Fruit fly (Drosophila melanogaster): Measurements from ENCODE around the gene CG32447.

Gene CG32447

DNA sequence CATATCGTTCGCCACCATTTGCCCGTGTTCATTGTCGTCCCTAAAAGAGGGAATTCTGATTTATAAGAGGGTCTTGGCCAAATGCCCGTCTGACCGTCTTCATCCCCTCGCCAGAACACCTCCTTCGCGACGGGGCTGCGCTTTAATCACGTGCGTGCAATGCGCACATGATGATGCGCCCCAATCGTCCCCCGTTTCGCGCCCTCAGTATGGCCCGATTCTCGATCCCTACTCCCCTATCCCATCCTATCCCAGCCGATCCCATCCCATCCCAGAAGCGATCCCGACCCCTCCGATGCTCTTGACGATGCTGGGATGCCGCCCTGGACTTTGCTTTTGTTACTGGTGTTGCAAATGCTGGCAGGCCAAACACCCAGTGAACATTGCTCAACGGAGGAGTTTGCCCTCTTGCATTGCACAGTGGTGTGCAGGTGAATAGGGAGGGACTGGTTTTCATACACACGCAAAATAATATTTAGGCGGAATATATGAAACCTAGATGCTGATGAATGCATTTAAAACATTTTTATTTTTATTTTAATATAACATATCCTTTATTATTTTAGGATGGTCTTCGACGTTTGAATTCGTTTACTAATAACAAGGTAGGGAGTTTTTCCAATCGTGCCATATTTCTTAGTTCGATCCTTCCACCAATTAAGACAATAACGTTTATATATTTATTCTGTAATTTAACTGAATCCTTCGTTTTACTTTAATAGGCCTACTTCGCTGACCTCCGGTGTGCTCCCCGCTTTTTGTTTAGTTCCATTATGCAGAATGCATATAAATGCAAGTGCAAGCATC, 3.8 kb upstream of the CG32447 start:
- TF ChIP-seq CG10348 (GFP tag; IDR thresholded peaks at IDR 0.05): no peak
- peak; percentile 92 for TF ChIP-seq CG8159 (tag; optimal IDR thresholded peaks at IDR 0.05)
- peak; percentile 64 for TF ChIP-seq CG13204 (GFP tag; optimal IDR thresholded peaks at IDR 0.05)
- peak; percentile 28 for TF ChIP-seq Pif1A (GFP tag; optimal IDR thresholded peaks at IDR 0.05)
- TF ChIP-seq CG8301 (tag; optimal IDR thresholded peaks at IDR 0.05): peak; percentile 80
- TF ChIP-seq CG17806 (tag; optimal IDR thresholded peaks at IDR 0.05): peak; percentile 82
- TF ChIP-seq CG34367 (tag; optimal IDR thresholded peaks at IDR 0.05): peak; percentile 77
- TF ChIP-seq CG32121 (GFP tag; IDR thresholded peaks at IDR 0.05): no peak
- peak; percentile 74 for TF ChIP-seq EcR (GFP tag; optimal IDR thresholded peaks at IDR 0.05)
- TF ChIP-seq CG4496 (GFP tag; IDR thresholded peaks at IDR 0.05): peak; percentile 12; the same call in 1 of the 3 replicates
- TF ChIP-seq rn (GFP tag; IDR thresholded peaks at IDR 0.05): no peak
- TF ChIP-seq gl (tag; optimal IDR thresholded peaks at IDR 0.05): peak; percentile 57
- TF ChIP-seq Ets98B (GFP tag; IDR thresholded peaks at IDR 0.05): no peak
- peak; percentile 89 for TF ChIP-seq CG9948 (tag; optimal IDR thresholded peaks at IDR 0.05)
- TF ChIP-seq CG14655 (GFP tag; optimal IDR thresholded peaks at IDR 0.05): peak; percentile 91
- TF ChIP-seq Snoo (tag; optimal IDR thresholded peaks at IDR 0.05): peak; percentile 69
- peak; percentile 72 for TF ChIP-seq Pif1B (GFP tag; optimal IDR thresholded peaks at IDR 0.05)
- no peak for TF ChIP-seq CG12605 (GFP tag; IDR thresholded peaks at IDR 0.05)
- TF ChIP-seq CG15710 (tag; optimal IDR thresholded peaks at IDR 0.05): peak; percentile 87
- peak; percentile 55; the same call in 1 of the 3 replicates for TF ChIP-seq fd96Ca (GFP tag; IDR thresholded peaks at IDR 0.05)
- peak; percentile 89 for TF ChIP-seq D1 (tag; optimal IDR thresholded peaks at IDR 0.05)

DNA sequence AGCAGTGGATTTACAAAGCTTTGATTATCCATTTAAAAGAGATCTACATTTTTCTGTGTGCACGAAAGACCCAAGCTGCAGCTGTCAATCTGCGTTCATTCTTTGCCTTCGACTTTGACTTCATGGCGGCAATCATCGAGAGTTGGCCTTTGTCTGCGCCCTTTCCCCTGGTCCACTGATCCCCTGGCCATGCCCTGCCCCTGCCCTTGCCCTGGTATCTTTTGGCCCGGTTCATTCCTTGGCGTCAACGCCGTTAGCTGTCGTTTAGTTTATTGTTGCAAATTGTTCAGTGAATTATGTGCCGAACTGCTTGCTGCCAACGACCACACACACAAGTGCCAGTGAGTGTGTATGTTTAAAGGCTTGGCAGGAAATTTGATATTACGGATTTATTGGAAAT, 5.2 kb downstream of the CG32447 start:
- TF ChIP-seq EcR (GFP tag; optimal IDR thresholded peaks at IDR 0.05): peak; percentile 66
- no peak for TF ChIP-seq gl (tag; optimal IDR thresholded peaks at IDR 0.05)
- TF ChIP-seq CG34367 (tag; optimal IDR thresholded peaks at IDR 0.05): no peak
- no peak for TF ChIP-seq CG9948 (tag; optimal IDR thresholded peaks at IDR 0.05)

DNA sequence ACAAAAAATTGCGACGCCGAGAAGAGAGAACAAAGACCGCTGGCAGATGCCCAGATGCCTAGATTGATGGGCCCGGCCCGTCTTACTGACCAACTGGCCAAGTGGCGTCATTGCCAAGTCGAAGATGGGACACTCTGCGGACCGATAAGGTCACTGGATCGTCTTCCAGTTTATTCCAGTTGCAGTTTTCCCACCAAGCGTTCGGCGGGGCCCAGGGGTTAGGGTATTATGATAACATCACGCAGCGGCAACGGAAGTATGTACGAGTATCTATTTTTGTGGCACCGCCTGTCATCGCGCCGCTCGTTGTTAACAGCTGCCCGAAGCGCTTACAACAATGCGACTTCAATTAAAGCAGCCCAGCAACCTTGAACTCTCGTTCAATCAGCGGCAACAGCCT, 6.1 kb downstream of the CG32447 start:
- TF ChIP-seq Snoo (tag; optimal IDR thresholded peaks at IDR 0.05) (no peak), CG13204 (GFP tag; optimal IDR thresholded peaks at IDR 0.05) (peak; percentile 16), CG10348 (GFP tag; IDR thresholded peaks at IDR 0.05) (no peak), CG32121 (GFP tag; IDR thresholded peaks at IDR 0.05) (no peak), fd96Ca (GFP tag; IDR thresholded peaks at IDR 0.05) (no peak), CG8159 (tag; optimal IDR thresholded peaks at IDR 0.05) (no peak), EcR (GFP tag; optimal IDR thresholded peaks at IDR 0.05) (peak; percentile 75), CG12605 (GFP tag; IDR thresholded peaks at IDR 0.05) (no peak)

DNA sequence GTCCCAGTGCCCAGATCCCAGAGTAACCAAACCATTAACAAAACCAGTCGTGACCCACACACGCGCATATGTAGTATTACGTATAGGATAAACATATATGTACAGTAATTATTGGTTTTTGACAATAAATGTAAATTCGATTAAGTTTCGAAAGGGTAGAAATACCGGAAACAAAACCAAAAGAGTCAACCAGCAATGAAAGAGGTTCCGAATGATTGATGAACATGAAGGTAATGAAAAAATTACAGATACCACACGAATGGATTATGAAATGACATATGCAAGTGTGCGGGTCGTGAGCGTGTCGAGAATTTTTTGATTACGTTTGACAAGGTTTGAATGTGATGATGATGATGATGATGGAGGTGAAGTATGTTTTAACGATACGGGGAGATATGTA, 11.5 kb downstream of the CG32447 start:
- TF ChIP-seq CG13204 (GFP tag; optimal IDR thresholded peaks at IDR 0.05): peak; percentile 0
- TF ChIP-seq CG17806 (tag; optimal IDR thresholded peaks at IDR 0.05): no peak

DNA sequence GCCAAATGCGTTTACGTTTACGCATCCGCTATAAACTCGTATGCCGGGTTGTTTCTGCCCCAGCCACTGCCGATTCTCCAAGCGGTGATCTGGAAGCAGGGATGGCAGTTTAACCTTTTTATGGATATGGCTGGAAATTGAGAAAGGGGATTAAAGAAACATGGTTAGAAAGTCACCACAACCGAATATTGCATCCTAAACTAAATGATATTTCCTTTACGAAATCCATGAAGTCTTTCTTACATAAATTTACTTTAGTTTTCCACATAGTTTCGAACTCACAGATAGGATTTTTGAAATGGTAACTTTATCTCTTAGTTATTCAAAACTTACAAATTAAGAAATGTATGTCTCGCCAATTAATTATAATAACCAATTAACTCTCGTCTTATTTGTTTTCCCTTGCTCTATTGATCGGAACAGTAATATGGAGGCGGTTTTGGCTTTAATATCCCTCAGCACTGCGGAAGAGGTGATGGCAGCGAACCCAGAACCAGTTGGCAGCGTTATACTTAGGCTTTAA, 17.5 kb downstream of the CG32447 start:
- TF ChIP-seq CG34367 (tag; optimal IDR thresholded peaks at IDR 0.05): no peak
- TF ChIP-seq rn (GFP tag; IDR thresholded peaks at IDR 0.05): no peak
- no peak for TF ChIP-seq CG12605 (GFP tag; IDR thresholded peaks at IDR 0.05)
- TF ChIP-seq Snoo (tag; optimal IDR thresholded peaks at IDR 0.05): no peak
- TF ChIP-seq CG17806 (tag; optimal IDR thresholded peaks at IDR 0.05): no peak
- TF ChIP-seq CG13204 (GFP tag; optimal IDR thresholded peaks at IDR 0.05): no peak
- TF ChIP-seq CG15710 (tag; optimal IDR thresholded peaks at IDR 0.05): no peak
- no peak for TF ChIP-seq CG32121 (GFP tag; IDR thresholded peaks at IDR 0.05)
- TF ChIP-seq Pif1A (GFP tag; optimal IDR thresholded peaks at IDR 0.05): no peak
- no peak for TF ChIP-seq EcR (GFP tag; optimal IDR thresholded peaks at IDR 0.05)
- TF ChIP-seq CG14655 (GFP tag; optimal IDR thresholded peaks at IDR 0.05): no peak
- TF ChIP-seq CG4496 (GFP tag; IDR thresholded peaks at IDR 0.05): no peak

DNA sequence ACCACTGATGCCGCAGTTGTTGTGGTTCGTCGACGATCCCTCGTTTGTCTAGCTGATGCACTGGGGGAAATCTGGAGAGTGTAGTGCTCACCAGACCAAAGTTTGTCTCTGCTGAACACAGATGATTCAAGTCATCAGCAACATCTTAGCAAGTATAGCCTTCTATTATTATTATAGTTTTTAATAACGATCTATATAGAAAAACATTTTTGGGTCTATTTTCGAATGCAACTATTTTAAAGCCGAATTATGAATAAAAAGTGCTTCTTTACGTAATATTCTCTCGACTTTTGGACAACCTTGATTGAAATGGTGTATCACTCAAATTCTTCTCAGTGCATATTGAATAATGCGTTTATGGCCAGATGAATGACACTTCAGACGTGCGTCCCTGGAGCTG, 20.4 kb downstream of the CG32447 start:
- TF ChIP-seq Snoo (tag; optimal IDR thresholded peaks at IDR 0.05) (no peak), gl (tag; optimal IDR thresholded peaks at IDR 0.05) (peak; percentile 74), EcR (GFP tag; optimal IDR thresholded peaks at IDR 0.05) (peak; percentile 82), Ets98B (GFP tag; IDR thresholded peaks at IDR 0.05) (no peak), CG10348 (GFP tag; IDR thresholded peaks at IDR 0.05) (no peak), CG15710 (tag; optimal IDR thresholded peaks at IDR 0.05) (peak; percentile 92), CG32121 (GFP tag; IDR thresholded peaks at IDR 0.05) (no peak), fd96Ca (GFP tag; IDR thresholded peaks at IDR 0.05) (peak; percentile 49; the same call in 1 of the 3 replicates), Pif1B (GFP tag; optimal IDR thresholded peaks at IDR 0.05) (peak; percentile 77), CG13204 (GFP tag; optimal IDR thresholded peaks at IDR 0.05) (peak; percentile 83), CG8159 (tag; optimal IDR thresholded peaks at IDR 0.05) (peak; percentile 94), CG34367 (tag; optimal IDR thresholded peaks at IDR 0.05) (peak; percentile 88), CG17806 (tag; optimal IDR thresholded peaks at IDR 0.05) (peak; percentile 87), CG9948 (tag; optimal IDR thresholded peaks at IDR 0.05) (peak; percentile 87), CG8301 (tag; optimal IDR thresholded peaks at IDR 0.05) (peak; percentile 69), Pif1A (GFP tag; optimal IDR thresholded peaks at IDR 0.05) (peak; percentile 74), CG12605 (GFP tag; IDR thresholded peaks at IDR 0.05) (no peak), D1 (tag; optimal IDR thresholded peaks at IDR 0.05) (peak; percentile 79), CG4496 (GFP tag; IDR thresholded peaks at IDR 0.05) (peak; percentile 47; the same call in 1 of the 3 replicates), CG14655 (GFP tag; optimal IDR thresholded peaks at IDR 0.05) (peak; percentile 86), rn (GFP tag; IDR thresholded peaks at IDR 0.05) (no peak)

All from whole organism, pupa.